Fruit fly (Drosophila melanogaster) whole organism, embryonic: ENCODE results near the gene CG14196.

Experiments used
- CG10209 ChIP-seq: fragments of 200-800 bp; sonication (Bioruptor generic); optimal IDR thresholded peaks from 3 replicates; lab custom pipeline; 2017; ENCODE audit warnings: missing biosample characterization, mild to moderate bottlenecking, missing genetic modification characterization, missing genetic modification reagents
- CG12659 ChIP-seq: fragments of 200-800 bp; sonication (Bioruptor generic); optimal IDR thresholded peaks from 3 replicates; lab custom pipeline; 2017; ENCODE audit warnings: mild to moderate bottlenecking, missing biosample characterization, missing genetic modification reagents, missing genetic modification characterization
- CG13894 ChIP-seq: fragments of 200-800 bp; sonication (Bioruptor generic); optimal IDR thresholded peaks from 3 replicates; lab custom pipeline; 2018; ENCODE audit warnings: missing biosample characterization, mild to moderate bottlenecking, missing genetic modification characterization, moderate library complexity
- CG14710 ChIP-seq: fragments of 200-800 bp; sonication (Bioruptor generic); optimal IDR thresholded peaks from 3 replicates; lab custom pipeline; 2019; ENCODE audit warnings: missing biosample characterization, mild to moderate bottlenecking, missing genetic modification characterization, moderate library complexity
- CG14860 ChIP-seq: fragments of 200-800 bp; sonication (Bioruptor generic); IDR thresholded peaks from 3 replicates; pipeline ENCODE4 v1.3.6; 2022; ENCODE audit warnings: missing biosample characterization, missing genetic modification characterization; ENCODE audit not compliant: partially characterized antibody
- CG15601 ChIP-seq: fragments of 200-800 bp; sonication (Bioruptor generic); optimal IDR thresholded peaks from 3 replicates; lab custom pipeline; 2019; ENCODE audit warnings: missing biosample characterization, mild to moderate bottlenecking, missing genetic modification characterization, moderate library complexity
- CG16863 ChIP-seq: fragments of 200-800 bp; sonication (Bioruptor generic); optimal IDR thresholded peaks from 3 replicates; lab custom pipeline; 2016; ENCODE audit warnings: missing biosample characterization, missing genetic modification characterization
- CG17802 ChIP-seq: fragments of 200-800 bp; sonication (Bioruptor generic); optimal IDR thresholded peaks from 2 replicates; lab custom pipeline; 2018; ENCODE audit warnings: missing biosample characterization, mild to moderate bottlenecking, missing genetic modification characterization, moderate library complexity
- CG34224 ChIP-seq: fragments of 200-800 bp; sonication (Bioruptor generic); IDR thresholded peaks from 3 replicates; pipeline ENCODE4 v1.3.6; 2022; ENCODE audit warnings: missing biosample characterization, missing genetic modification characterization; ENCODE audit not compliant: partially characterized antibody
- CG34376 ChIP-seq: fragments of 200-800 bp; sonication (Bioruptor generic); optimal IDR thresholded peaks from 2 replicates; lab custom pipeline; 2018; ENCODE audit warnings: missing biosample characterization, mild to moderate bottlenecking, missing genetic modification characterization
- CG4617 ChIP-seq: fragments of 200-800 bp; sonication (Bioruptor generic); optimal IDR thresholded peaks from 3 replicates; lab custom pipeline; 2016; ENCODE audit warnings: missing biosample characterization, missing genetic modification characterization, borderline replicate concordance
- CG6791 ChIP-seq: fragments of 200-800 bp; sonication (Bioruptor generic); IDR thresholded peaks from 3 replicates; pipeline ENCODE4 v1.3.6; 2022; ENCODE audit warnings: missing biosample characterization, missing genetic modification characterization; ENCODE audit not compliant: partially characterized antibody
- CG7357 ChIP-seq: fragments of 200-800 bp; sonication (Bioruptor generic); IDR thresholded peaks from 3 replicates; pipeline ENCODE4 v1.3.6; 2022; ENCODE audit warnings: missing biosample characterization, missing genetic modification characterization
- CG7963 ChIP-seq: fragments of 200-800 bp; sonication (Bioruptor generic); IDR thresholded peaks from 3 replicates; pipeline ENCODE4 v1.3.6; 2022; ENCODE audit warnings: missing biosample characterization, missing genetic modification characterization; ENCODE audit not compliant: partially characterized antibody
- CG8281 ChIP-seq: fragments of 200-800 bp; sonication (Bioruptor generic); optimal IDR thresholded peaks from 2 replicates; lab custom pipeline; 2018; ENCODE audit warnings: missing biosample characterization, mild to moderate bottlenecking, missing genetic modification characterization, moderate library complexity
- CG8924 ChIP-seq: fragments of 200-800 bp; optimal IDR thresholded peaks from 3 replicates; lab custom pipeline; 2019; ENCODE audit warnings: missing biosample characterization, mild to moderate bottlenecking, missing genetic modification characterization, moderate library complexity
- CG9932 ChIP-seq: fragments of 200-800 bp; sonication (Bioruptor generic); IDR thresholded peaks from 2 replicates; pipeline ENCODE4 v1.3.6; 2022; ENCODE audit warnings: missing biosample characterization, missing genetic modification characterization
- CrebB ChIP-seq: fragments of 200-800 bp; sonication (Bioruptor generic); optimal IDR thresholded peaks from 3 replicates; lab custom pipeline; 2018; ENCODE audit warnings: missing biosample characterization, mild to moderate bottlenecking, missing genetic modification characterization
- Dll ChIP-seq: fragments of 200-800 bp; sonication (Bioruptor generic); IDR thresholded peaks from 4 replicates; pipeline ENCODE4 v1.3.6; 2022; ENCODE audit warnings: missing biosample characterization, missing genetic modification characterization; ENCODE audit not compliant: partially characterized antibody
- Doc3 ChIP-seq: fragments of 200-800 bp; sonication (Bioruptor generic); IDR thresholded peaks from 3 replicates; pipeline ENCODE4 v1.3.6; 2022; ENCODE audit warnings: missing biosample characterization, missing genetic modification characterization; ENCODE audit not compliant: partially characterized antibody
- E2f2 ChIP-seq: fragments of 200-800 bp; sonication (Bioruptor generic); IDR thresholded peaks from 2 replicates; pipeline ENCODE4 v1.3.6; 2022; ENCODE audit warnings: missing biosample characterization, missing genetic modification characterization
- HmgZ ChIP-seq: fragments of 200-800 bp; sonication (Bioruptor generic); optimal IDR thresholded peaks from 2 replicates; lab custom pipeline; 2018; ENCODE audit warnings: missing biosample characterization, mild to moderate bottlenecking, missing genetic modification characterization
- MESR4 ChIP-seq: fragments of 200-800 bp; sonication (Bioruptor generic); optimal IDR thresholded peaks from 2 replicates; lab custom pipeline; 2018; ENCODE audit warnings: missing biosample characterization, mild to moderate bottlenecking, missing genetic modification characterization, moderate library complexity
- Meics ChIP-seq: fragments of 200-800 bp; sonication (Bioruptor generic); optimal IDR thresholded peaks from 2 replicates; lab custom pipeline; 2017; ENCODE audit warnings: missing biosample characterization, mild to moderate bottlenecking, missing genetic modification characterization
- NC2α ChIP-seq: fragments of 200-800 bp; sonication (Bioruptor generic); optimal IDR thresholded peaks from 2 replicates; lab custom pipeline; 2016; ENCODE audit warnings: missing biosample characterization, missing genetic modification characterization
- Rfx ChIP-seq: fragments of 200-800 bp; sonication (Bioruptor generic); IDR thresholded peaks from 2 replicates; pipeline ENCODE4 v1.3.6; 2022; ENCODE audit warnings: missing biosample characterization, missing genetic modification characterization
- Sin3A ChIP-seq: fragments of >200 bp; optimal IDR thresholded peaks from 2 replicates; lab custom pipeline; 2018
- Sry-δ ChIP-seq: fragments of 200-800 bp; sonication (Bioruptor generic); optimal IDR thresholded peaks from 2 replicates; lab custom pipeline; 2016; ENCODE audit warnings: missing biosample characterization, missing genetic modification characterization
- YL-1 ChIP-seq: fragments of 200-800 bp; sonication (Bioruptor generic); optimal IDR thresholded peaks from 3 replicates; lab custom pipeline; 2017; ENCODE audit warnings: missing biosample characterization, mild to moderate bottlenecking, missing genetic modification characterization
- ab ChIP-seq: fragments of 200-800 bp; sonication (Bioruptor generic); optimal IDR thresholded peaks from 2 replicates; lab custom pipeline; 2016; ENCODE audit warnings: missing biosample characterization, missing genetic modification characterization
- amos ChIP-seq: fragments of 200-800 bp; sonication (Bioruptor generic); IDR thresholded peaks from 2 replicates; pipeline ENCODE4 v1.3.6; 2022; ENCODE audit warnings: missing biosample characterization, missing genetic modification characterization; ENCODE audit not compliant: partially characterized antibody
- ato ChIP-seq: fragments of 200-800 bp; sonication (Bioruptor generic); IDR thresholded peaks from 2 replicates; pipeline ENCODE4 v1.3.6; 2022; ENCODE audit warnings: missing biosample characterization, missing genetic modification characterization; ENCODE audit not compliant: partially characterized antibody
- dysf ChIP-seq: fragments of 200-800 bp; sonication (Bioruptor generic); IDR thresholded peaks from 3 replicates; pipeline ENCODE4 v1.3.6; 2022; ENCODE audit warnings: missing biosample characterization, missing genetic modification characterization
- gfzf ChIP-seq: fragments of 200-800 bp; sonication (Bioruptor generic); optimal IDR thresholded peaks from 2 replicates; lab custom pipeline; 2016; ENCODE audit warnings: missing biosample characterization, mild to moderate bottlenecking, missing genetic modification characterization, moderate library complexity
- hb ChIP-seq: fragments of 200-800 bp; sonication (Bioruptor generic); IDR thresholded peaks from 3 replicates; pipeline ENCODE4 v1.3.6; 2022; ENCODE audit warnings: missing biosample characterization, missing genetic modification characterization; ENCODE audit not compliant: partially characterized antibody
- hbn ChIP-seq: fragments of 200-800 bp; sonication (Bioruptor generic); IDR thresholded peaks from 2 replicates; pipeline ENCODE4 v1.3.6; 2022; ENCODE audit warnings: missing biosample characterization, missing genetic modification characterization; ENCODE audit not compliant: partially characterized antibody
- inv ChIP-seq: fragments of 200-800 bp; sonication (Bioruptor generic); IDR thresholded peaks from 2 replicates; pipeline ENCODE4 v1.3.6; 2022; ENCODE audit warnings: missing biosample characterization, missing genetic modification characterization; ENCODE audit not compliant: partially characterized antibody
- mld ChIP-seq: fragments of 200-800 bp; sonication (Bioruptor generic); IDR thresholded peaks from 3 replicates; pipeline ENCODE4 v1.3.6; 2022; ENCODE audit warnings: missing biosample characterization, missing genetic modification characterization; ENCODE audit not compliant: partially characterized antibody
- nom ChIP-seq: fragments of 200-800 bp; sonication (Bioruptor generic); optimal IDR thresholded peaks from 2 replicates; lab custom pipeline; 2017; ENCODE audit warnings: missing biosample characterization, missing genetic modification characterization, mild to moderate bottlenecking, moderate library complexity, missing genetic modification reagents
- onecut ChIP-seq: fragments of 200-800 bp; sonication (Bioruptor generic); IDR thresholded peaks from 2 replicates; pipeline ENCODE4 v1.3.6; 2022; ENCODE audit warnings: missing biosample characterization, missing genetic modification characterization
- phol ChIP-seq: fragments of 200-800 bp; sonication (Bioruptor generic); optimal IDR thresholded peaks from 3 replicates; lab custom pipeline; 2018; ENCODE audit warnings: missing biosample characterization, mild to moderate bottlenecking, missing genetic modification characterization, moderate library complexity
- pzg ChIP-seq: fragments of 200-800 bp; sonication (Bioruptor generic); optimal IDR thresholded peaks from 3 replicates; lab custom pipeline; 2018; ENCODE audit warnings: missing biosample characterization, mild to moderate bottlenecking, missing genetic modification characterization, moderate library complexity
- stwl ChIP-seq: fragments of 200-800 bp; sonication (Bioruptor generic); optimal IDR thresholded peaks from 3 replicates; lab custom pipeline; 2018; ENCODE audit warnings: missing biosample characterization, mild to moderate bottlenecking, missing genetic modification characterization, moderate library complexity
- sug ChIP-seq: fragments of 200-800 bp; optimal IDR thresholded peaks from 2 replicates; lab custom pipeline; 2019; ENCODE audit warnings: missing biosample characterization, mild to moderate bottlenecking, missing genetic modification characterization, moderate library complexity
- tio ChIP-seq: fragments of 200-800 bp; sonication (Bioruptor generic); optimal IDR thresholded peaks from 2 replicates; lab custom pipeline; 2017; ENCODE audit warnings: missing biosample characterization, missing genetic modification characterization, inconsistent platforms
- tna ChIP-seq: fragments of 200-800 bp; sonication (Bioruptor generic); IDR thresholded peaks from 2 replicates; pipeline ENCODE4 v1.3.6; 2022; ENCODE audit warnings: missing biosample characterization, missing genetic modification characterization; ENCODE audit not compliant: partially characterized antibody
- vnd ChIP-seq: fragments of 200-800 bp; sonication (Bioruptor generic); IDR thresholded peaks from 3 replicates; pipeline ENCODE4 v1.3.6; 2022; ENCODE audit warnings: missing biosample characterization, missing genetic modification characterization; ENCODE audit not compliant: partially characterized antibody
- zen2 ChIP-seq: fragments of 200-800 bp; sonication (Bioruptor generic); IDR thresholded peaks from 3 replicates; pipeline ENCODE4 v1.3.6; 2022; ENCODE audit warnings: missing biosample characterization, missing genetic modification characterization; ENCODE audit not compliant: partially characterized antibody

Gene CG14196

dm6 chrX:19193336-19193735 lies 48.3 kb downstream of the CG14196 start, which contains the start of the genes CG7914 and CG14194 (continued):
- TF ChIP-seq onecut (peak; percentile 19; the same call in 1 of the 2 replicates), CG16863 (GFP tag; lab: Kevin White, UChicago) (no peak), CG9932 (peak; percentile 15; the same call in 1 of the 2 replicates), CG8924 (peak; percentile 1), CG7357 (GFP tag; lab: Robert Waterston, UW) (no peak), vnd (GFP tag; lab: Robert Waterston, UW) (peak; percentile 80), MESR4 (GFP tag; lab: Kevin White, UChicago) (peak; percentile 74), CG14710 (tag; lab: Kevin White, UChicago) (peak; percentile 28), CG10209 (no peak), tio (GFP tag; lab: Kevin White, UChicago) (no peak), tna (GFP tag; lab: Robert Waterston, UW) (peak; percentile 94), nom (GFP tag; lab: Kevin White, UChicago) (peak; percentile 3), CG8281 (tag; lab: Kevin White, UChicago) (no peak), CG13894 (tag; lab: Kevin White, UChicago) (no peak), YL-1 (peak; percentile 43), E2f2 (peak; percentile 65), CG7963 (GFP tag; lab: Robert Waterston, UW) (peak; percentile 84), Dll (peak; percentile 77), sug (peak; percentile 7), Doc3 (GFP tag; lab: Robert Waterston, UW) (peak; percentile 63; the same call in 2 of the 3 replicates), CG17802 (peak; percentile 10), amos (peak; percentile 77), dysf (GFP tag; lab: Robert Waterston, UW) (0 out of 3 replicates have a peak, but pooled peaks have one; percentile 27), CG34376 (GFP tag; lab: Kevin White, UChicago) (peak; percentile 2), CG12659 (peak; percentile 4), stwl (tag; lab: Kevin White, UChicago) (peak; percentile 56), CG6791 (GFP tag; lab: Robert Waterston, UW) (peak; percentile 91), phol (tag; lab: Kevin White, UChicago) (peak; percentile 22), hbn (GFP tag; lab: Robert Waterston, UW) (peak; percentile 69; the same call in 1 of the 2 replicates), CG4617 (GFP tag; lab: Kevin White, UChicago) (peak; percentile 63), CG15601 (tag; lab: Kevin White, UChicago) (no peak), gfzf (GFP tag; lab: Kevin White, UChicago) (peak; percentile 24), Sry-δ (peak; percentile 65), ab (GFP tag; lab: Kevin White, UChicago) (no peak), CG34224 (GFP tag; lab: Robert Waterston, UW) (peak; percentile 71; the same call in 2 of the 3 replicates), ato (GFP tag; lab: Robert Waterston, UW) (peak; percentile 89), CG14860 (GFP tag; lab: Robert Waterston, UW) (peak; percentile 86), CrebB (no peak), HmgZ (tag; lab: Kevin White, UChicago) (peak; percentile 45), inv (GFP tag; lab: Robert Waterston, UW) (peak; percentile 60), mld (GFP tag; lab: Robert Waterston, UW) (peak; percentile 80), pzg (GFP tag; lab: Kevin White, UChicago) (peak; percentile 69), zen2 (GFP tag; lab: Robert Waterston, UW) (peak; percentile 75), hb (GFP tag; lab: Robert Waterston, UW) (peak; percentile 86), Meics (GFP tag; lab: Kevin White, UChicago) (no peak), Rfx (GFP tag; lab: Robert Waterston, UW) (peak; percentile 48), NC2α (GFP tag; lab: Kevin White, UChicago) (no peak), Sin3A (peak; percentile 1)
